Worm (Caenorhabditis elegans): ENCODE data around the gene nspc-12.

DNA sequence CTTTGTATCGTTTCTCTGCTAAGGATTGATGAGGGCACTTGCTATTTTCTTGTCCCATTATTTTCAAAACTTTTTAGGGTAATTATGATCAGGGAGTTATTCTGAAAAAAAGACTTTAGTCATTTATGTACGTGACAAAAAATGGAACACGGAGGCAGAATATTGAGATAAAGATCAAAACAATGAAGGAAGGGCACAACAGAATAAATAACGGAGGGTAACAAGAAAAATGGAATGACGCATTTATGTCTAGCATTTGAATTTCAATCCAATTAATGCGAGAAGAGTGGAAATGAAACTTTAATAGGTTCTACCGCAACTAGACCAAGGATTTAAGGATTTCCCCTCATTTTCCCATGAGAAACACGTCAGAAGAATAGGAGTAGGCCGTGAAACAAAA is 21.8 kb upstream of the nspc-12 start, which contains the start of gene glb-13:
- no peak for TF ChIP-seq ztf-29 (GFP tag; IDR thresholded peaks at IDR 0.05)
- TF ChIP-seq tab-1 (GFP tag; IDR thresholded peaks at IDR 0.05) = no peak
- TF ChIP-seq T22C8.4 (GFP tag; IDR thresholded peaks at IDR 0.05) = no peak
- no peak for TF ChIP-seq ztf-23 (GFP tag; IDR thresholded peaks at IDR 0.05)
- TF ChIP-seq med-1 (GFP tag; optimal IDR thresholded peaks at IDR 0.05; ENCODE audit: insufficient read depth) = no peak

All from whole organism, midembryonic.